Worm (Caenorhabditis elegans): ENCODE data around the gene F14H12.3.

- TF ChIP-seq zfh-2 (GFP tag; conservative IDR thresholded peaks at IDR 0.05) (no peak), attf-3 (GFP tag; conservative IDR thresholded peaks at IDR 0.05) (no peak), snpc-4 (GFP tag; optimal IDR thresholded peaks at IDR 0.05) (no peak), snpc-4 (tag; optimal IDR thresholded peaks at IDR 0.05) (no peak), dpff-1 (tag; optimal IDR thresholded peaks at IDR 0.05) (no peak), ama-1 (optimal IDR thresholded peaks at IDR 0.05) (no peak), ama-1 (GFP tag; optimal IDR thresholded peaks at IDR 0.05) (no peak), mel-28 (tag; optimal IDR thresholded peaks at IDR 0.05; ENCODE audit: borderline replicate concordance) (no peak), unc-62 (GFP tag; optimal IDR thresholded peaks at IDR 0.05) (no peak), ztf-25 (GFP tag; IDR thresholded peaks at IDR 0.05) (no peak), F49E8.2 (tag; optimal IDR thresholded peaks at IDR 0.05; ENCODE audit: insufficient read depth) (no peak), F55B11.4 (tag; optimal IDR thresholded peaks at IDR 0.05; ENCODE audit: borderline replicate concordance, insufficient read depth) (no peak), egrh-3 (GFP tag; IDR thresholded peaks at IDR 0.05) (no peak), rec-8 (tag; optimal IDR thresholded peaks at IDR 0.05) (no peak), lin-26 (GFP tag; IDR thresholded peaks at IDR 0.05) (no peak)
Observed at ce11 chrX:4376801-4377200, 32.8 kb downstream of the F14H12.3 start, which contains the start of gene R160.2.
